Worm (Caenorhabditis elegans) whole organism, late embryonic: ENCODE measurements around the gene T22B7.3.

ENCODE experiments used
- C08G9.2 ChIP-seq: sonication (generic microtip); optimal IDR thresholded peaks from 2 replicates; lab custom pipeline; 2016; ENCODE audit warnings: mild to moderate bottlenecking, missing genetic modification characterization, moderate library complexity, missing compliant biosample characterization
- K02D7.2 ChIP-seq: sonication (generic microtip); optimal IDR thresholded peaks from 2 replicates; lab custom pipeline; 2017; ENCODE audit warnings: mild to moderate bottlenecking, missing genetic modification characterization, missing compliant biosample characterization
- K09A11.1 ChIP-seq: sonication (generic microtip); optimal IDR thresholded peaks from 2 replicates; lab custom pipeline; 2017; ENCODE audit warnings: antibody characterized with exemption, mild to moderate bottlenecking, missing genetic modification characterization, missing compliant biosample characterization; ENCODE audit not compliant: insufficient read depth
- Y22D7AL.16 ChIP-seq: sonication (generic microtip); optimal IDR thresholded peaks from 2 replicates; lab custom pipeline; 2016; ENCODE audit warnings: missing genetic modification characterization, missing compliant biosample characterization
- ama-1 ChIP-seq: fragments of 150-350 bp; optimal IDR thresholded peaks from 2 replicates; lab custom pipeline; 2014
- ceh-14 ChIP-seq: sonication (generic microtip); optimal IDR thresholded peaks from 2 replicates; lab custom pipeline; 2016; ENCODE audit warnings: missing genotype, missing genetic modification characterization, missing compliant biosample characterization
- ceh-2 ChIP-seq: sonication (generic microtip); optimal IDR thresholded peaks from 2 replicates; lab custom pipeline; 2016; ENCODE audit warnings: missing genotype, missing genetic modification characterization, missing compliant biosample characterization
- ceh-24 ChIP-seq: sonication (generic microtip); optimal IDR thresholded peaks from 2 replicates; lab custom pipeline; 2016; ENCODE audit warnings: mild to moderate bottlenecking, missing genetic modification characterization, missing compliant biosample characterization
- ceh-31 ChIP-seq: sonication (generic microtip); optimal IDR thresholded peaks from 2 replicates; lab custom pipeline; 2016; ENCODE audit warnings: missing genetic modification characterization, missing compliant biosample characterization
- ceh-34 ChIP-seq: sonication (generic microtip); optimal IDR thresholded peaks from 2 replicates; lab custom pipeline; 2016; ENCODE audit warnings: mild to moderate bottlenecking, missing genetic modification characterization, missing compliant biosample characterization
- ceh-45 ChIP-seq: fragments of 200-800 bp; sonication (Bioruptor generic); IDR thresholded peaks from 2 replicates; pipeline ENCODE4 v1.3.6; 2022; ENCODE audit warnings: missing genetic modification reagents, missing genetic modification characterization, missing compliant biosample characterization
- ceh-48 ChIP-seq: sonication (generic microtip); optimal IDR thresholded peaks from 2 replicates; lab custom pipeline; 2016; ENCODE audit warnings: missing genetic modification characterization, inconsistent platforms, missing compliant biosample characterization
- ceh-9 ChIP-seq: sonication (generic microtip); optimal IDR thresholded peaks from 2 replicates; lab custom pipeline; 2016; ENCODE audit warnings: mild to moderate bottlenecking, missing genetic modification characterization, inconsistent platforms, missing compliant biosample characterization
- dve-1 ChIP-seq: sonication (generic microtip); optimal IDR thresholded peaks from 2 replicates; lab custom pipeline; 2017; ENCODE audit warnings: antibody characterized with exemption, mild to moderate bottlenecking, missing genetic modification characterization, missing compliant biosample characterization
- elt-2 ChIP-seq: sonication (generic microtip); optimal IDR thresholded peaks from 2 replicates; lab custom pipeline; 2016; ENCODE audit warnings: missing genetic modification reagents, missing genetic modification characterization, missing compliant biosample characterization
- ets-4 ChIP-seq: sonication (generic microtip); optimal IDR thresholded peaks from 2 replicates; lab custom pipeline; 2016; ENCODE audit warnings: missing genetic modification characterization, missing compliant biosample characterization
- fax-1 ChIP-seq: sonication (generic microtip); optimal IDR thresholded peaks from 2 replicates; lab custom pipeline; 2016; ENCODE audit warnings: missing genotype, missing genetic modification characterization, missing compliant biosample characterization
- fkh-6 ChIP-seq: sonication (generic microtip); optimal IDR thresholded peaks from 2 replicates; lab custom pipeline; 2016; ENCODE audit warnings: missing genetic modification characterization, missing compliant biosample characterization
- hlh-13 ChIP-seq: fragments of 200-800 bp; sonication (Bioruptor generic); optimal IDR thresholded peaks from 2 replicates; lab custom pipeline; 2018; ENCODE audit warnings: mild to moderate bottlenecking, missing genetic modification characterization, missing compliant biosample characterization
- hlh-15 ChIP-seq: sonication (generic microtip); optimal IDR thresholded peaks from 2 replicates; lab custom pipeline; 2016; ENCODE audit warnings: missing genetic modification characterization, missing compliant biosample characterization
- hlh-30 ChIP-seq: sonication (generic microtip); optimal IDR thresholded peaks from 2 replicates; lab custom pipeline; 2017; ENCODE audit warnings: antibody characterized with exemption, missing genetic modification characterization, missing compliant biosample characterization; ENCODE audit not compliant: insufficient read depth
- hlh-8 ChIP-seq: sonication (generic microtip); optimal IDR thresholded peaks from 2 replicates; lab custom pipeline; 2016; ENCODE audit warnings: missing genotype, missing genetic modification characterization, missing compliant biosample characterization
- madf-2 ChIP-seq: sonication (generic microtip); optimal IDR thresholded peaks from 2 replicates; lab custom pipeline; 2017; ENCODE audit warnings: missing genetic modification characterization, missing compliant biosample characterization
- nhr-11 ChIP-seq: fragments of 150-350 bp; optimal IDR thresholded peaks from 2 replicates; lab custom pipeline; 2014; ENCODE audit warnings: missing biosample characterization, missing genetic modification characterization
- nhr-232 ChIP-seq: sonication (generic microtip); optimal IDR thresholded peaks from 2 replicates; lab custom pipeline; 2016; ENCODE audit warnings: missing genetic modification characterization, missing compliant biosample characterization
- pax-1 ChIP-seq: fragments of 150-350 bp; optimal IDR thresholded peaks from 2 replicates; lab custom pipeline; 2014; ENCODE audit warnings: missing biosample characterization, missing genetic modification characterization
- pha-2 ChIP-seq: sonication (generic microtip); optimal IDR thresholded peaks from 2 replicates; lab custom pipeline; 2017; ENCODE audit warnings: mild to moderate bottlenecking, missing genetic modification characterization, missing compliant biosample characterization
- pha-4 ChIP-seq: fragments of 150-350 bp; optimal IDR thresholded peaks from 2 replicates; lab custom pipeline; 2018; ENCODE audit warnings: missing biosample characterization, missing genetic modification reagents, missing genetic modification characterization
- pros-1 ChIP-seq: fragments of 150-350 bp; optimal IDR thresholded peaks from 2 replicates; lab custom pipeline; 2014; ENCODE audit warnings: missing biosample characterization, missing genetic modification reagents, missing genetic modification characterization
- sdc-2 ChIP-seq: sonication (generic microtip); optimal IDR thresholded peaks from 2 replicates; lab custom pipeline; 2016; ENCODE audit warnings: missing genotype, missing genetic modification characterization, missing compliant biosample characterization
- sox-4 ChIP-seq: sonication (generic microtip); optimal IDR thresholded peaks from 2 replicates; lab custom pipeline; 2017; ENCODE audit warnings: mild to moderate bottlenecking, missing genetic modification characterization, inconsistent platforms, missing compliant biosample characterization
- tbx-2 ChIP-seq: sonication (generic microtip); optimal IDR thresholded peaks from 2 replicates; lab custom pipeline; 2016; ENCODE audit warnings: missing genetic modification characterization, missing compliant biosample characterization
- ttx-3 ChIP-seq: sonication (generic microtip); optimal IDR thresholded peaks from 2 replicates; lab custom pipeline; 2016; ENCODE audit warnings: missing genetic modification reagents, missing genetic modification characterization, missing compliant biosample characterization
- unc-55 ChIP-seq: sonication (generic microtip); optimal IDR thresholded peaks from 2 replicates; lab custom pipeline; 2017; ENCODE audit warnings: missing biosample characterization, missing genetic modification reagents, missing genetic modification characterization
- unc-86 ChIP-seq: sonication (generic microtip); optimal IDR thresholded peaks from 2 replicates; lab custom pipeline; 2016; ENCODE audit warnings: missing genetic modification characterization, missing compliant biosample characterization
- ztf-16 ChIP-seq: sonication (generic microtip); optimal IDR thresholded peaks from 2 replicates; lab custom pipeline; 2017; ENCODE audit warnings: missing genetic modification characterization, missing compliant biosample characterization

The T22B7.3 gene

ce11 chrX:5689077-5689476 is 41.9 kb downstream of the T22B7.3 start:
- TF ChIP-seq ceh-14 (no peak), sdc-2 (tag; lab: Kevin White, UChicago) (peak; percentile 90)

- TF ChIP-seq madf-2 (tag; lab: Kevin White, UChicago) (no peak), Y22D7AL.16 (tag; lab: Kevin White, UChicago) (no peak), ceh-24 (tag; lab: Kevin White, UChicago) (no peak), hlh-8 (tag; lab: Kevin White, UChicago) (no peak), tbx-2 (tag; lab: Kevin White, UChicago) (no peak), ztf-16 (tag; lab: Kevin White, UChicago) (no peak), hlh-15 (tag; lab: Kevin White, UChicago) (no peak), nhr-11 (no peak), C08G9.2 (tag; lab: Kevin White, UChicago) (no peak), pros-1 (tag; lab: Kevin White, UChicago) (no peak), sdc-2 (tag; lab: Kevin White, UChicago) (no peak), ama-1 (lab: Kevin White, UChicago) (no peak), pha-4 (tag; lab: Kevin White, UChicago) (no peak), dve-1 (no peak)
Measured at ce11 chrX:5692099-5692498, 44.9 kb downstream of the T22B7.3 start, which contains the start of gene W01C8.1. Gene W01C8.1, plus strand, starts transcription at chrX:5692399.

ce11 chrX:5695416-5695815 is 48.2 kb downstream of the T22B7.3 start:
- TF ChIP-seq elt-2 (tag; lab: Kevin White, UChicago) (peak; percentile 7), C08G9.2 (tag; lab: Kevin White, UChicago) (no peak)

- no peak for TF ChIP-seq ceh-48 (tag; lab: Kevin White, UChicago)
- peak; percentile 4 for TF ChIP-seq tbx-2 (tag; lab: Kevin White, UChicago)
- TF ChIP-seq sox-4 (tag; lab: Kevin White, UChicago): no peak
- no peak for TF ChIP-seq pha-2 (tag; lab: Kevin White, UChicago)
- TF ChIP-seq Y22D7AL.16 (tag; lab: Kevin White, UChicago): no peak
- TF ChIP-seq ceh-9: no peak
- peak; percentile 87 for TF ChIP-seq elt-2 (tag; lab: Kevin White, UChicago)
Measured at ce11 chrX:5696197-5696596, 49.0 kb downstream of the T22B7.3 start.

ce11 chrX:5697208-5697607 is 50.0 kb downstream of the T22B7.3 start, which contains the start of gene W01C8.5:
Gene W01C8.5, minus strand, starts transcription at chrX:5697308.
- no peak for TF ChIP-seq unc-86 (tag; lab: Kevin White, UChicago)
- no peak for TF ChIP-seq nhr-232 (tag; lab: Kevin White, UChicago)
- no peak for TF ChIP-seq ceh-31 (tag; lab: Kevin White, UChicago)
- no peak for TF ChIP-seq fkh-6 (tag; lab: Kevin White, UChicago)
- TF ChIP-seq tbx-2 (tag; lab: Kevin White, UChicago): no peak
- no peak for TF ChIP-seq ttx-3 (tag; lab: Kevin White, UChicago)
- no peak for TF ChIP-seq hlh-13 (GFP tag; lab: Kevin White, UChicago)
- TF ChIP-seq K09A11.1 (tag; lab: Kevin White, UChicago): no peak
- no peak for TF ChIP-seq ceh-45 (GFP tag; lab: Robert Waterston, UW)
- no peak for TF ChIP-seq hlh-8 (tag; lab: Kevin White, UChicago)
- no peak for TF ChIP-seq K02D7.2 (tag; lab: Kevin White, UChicago)
- no peak for TF ChIP-seq madf-2 (tag; lab: Kevin White, UChicago)
- no peak for TF ChIP-seq ets-4 (tag; lab: Kevin White, UChicago)
- no peak for TF ChIP-seq fax-1
- TF ChIP-seq ceh-2 (tag; lab: Kevin White, UChicago): no peak
- TF ChIP-seq hlh-30 (tag; lab: Kevin White, UChicago): no peak
- no peak for TF ChIP-seq unc-55
- no peak for TF ChIP-seq pax-1
- TF ChIP-seq ceh-34 (tag; lab: Kevin White, UChicago): no peak
- TF ChIP-seq, all 69 proteins: peak for 0
